Fruit fly (Drosophila melanogaster) whole organism, pupa: ENCODE results near the gene Meltrin.

Experiments
- CG10348 ChIP-seq: fragments of 200-800 bp; sonication (Bioruptor generic); IDR thresholded peaks from 2 replicates; pipeline ENCODE4 v1.3.6; 2022; ENCODE audit warnings: missing biosample characterization, missing genetic modification characterization
- CG12605 ChIP-seq: fragments of 200-800 bp; sonication (Bioruptor generic); IDR thresholded peaks from 2 replicates; pipeline ENCODE4 v1.3.6; 2022; ENCODE audit warnings: missing biosample characterization, missing genetic modification characterization
- CG13204 ChIP-seq: fragments of 200-800 bp; sonication (Bioruptor generic); optimal IDR thresholded peaks from 2 replicates; lab custom pipeline; 2018; ENCODE audit warnings: missing biosample characterization, mild to moderate bottlenecking, missing genetic modification characterization, moderate library complexity
- CG14655 ChIP-seq: fragments of 200-800 bp; sonication (Bioruptor generic); optimal IDR thresholded peaks from 3 replicates; lab custom pipeline; 2017; ENCODE audit warnings: mild to moderate bottlenecking, missing biosample characterization, missing genetic modification reagents, missing genetic modification characterization
- CG15710 ChIP-seq: fragments of 200-800 bp; sonication (Bioruptor generic); optimal IDR thresholded peaks from 2 replicates; lab custom pipeline; 2018; ENCODE audit warnings: missing biosample characterization, mild to moderate bottlenecking, missing genetic modification characterization, moderate library complexity
- CG17806 ChIP-seq: fragments of 200-800 bp; sonication (Bioruptor generic); optimal IDR thresholded peaks from 2 replicates; lab custom pipeline; 2018; ENCODE audit warnings: missing biosample characterization, mild to moderate bottlenecking, missing genetic modification characterization, moderate library complexity
- CG32121 ChIP-seq: fragments of 200-800 bp; sonication (Bioruptor generic); IDR thresholded peaks from 2 replicates; pipeline ENCODE4 v1.3.6; 2022; ENCODE audit warnings: missing biosample characterization, missing genetic modification characterization
- CG34367 ChIP-seq: fragments of 200-800 bp; sonication (Bioruptor generic); optimal IDR thresholded peaks from 2 replicates; lab custom pipeline; 2018; ENCODE audit warnings: missing biosample characterization, mild to moderate bottlenecking, missing genetic modification characterization
- CG4496 ChIP-seq: fragments of 200-800 bp; sonication (Bioruptor generic); IDR thresholded peaks from 3 replicates; pipeline ENCODE4 v1.3.6; 2022; ENCODE audit warnings: missing biosample characterization, missing genetic modification characterization
- CG8159 ChIP-seq: fragments of 200-800 bp; sonication (Bioruptor generic); optimal IDR thresholded peaks from 3 replicates; lab custom pipeline; 2018; ENCODE audit warnings: missing biosample characterization, mild to moderate bottlenecking, missing genetic modification characterization, moderate library complexity
- CG8301 ChIP-seq: fragments of 200-800 bp; sonication (Bioruptor generic); optimal IDR thresholded peaks from 2 replicates; lab custom pipeline; 2018; ENCODE audit warnings: missing biosample characterization, mild to moderate bottlenecking, missing genetic modification characterization
- CG9948 ChIP-seq: fragments of 200-800 bp; sonication (Bioruptor generic); optimal IDR thresholded peaks from 2 replicates; lab custom pipeline; 2018; ENCODE audit warnings: missing biosample characterization, mild to moderate bottlenecking, missing genetic modification characterization, moderate library complexity
- D1 ChIP-seq: fragments of 200-800 bp; sonication (Bioruptor generic); optimal IDR thresholded peaks from 2 replicates; lab custom pipeline; 2018; ENCODE audit warnings: missing biosample characterization, mild to moderate bottlenecking, missing genetic modification characterization, moderate library complexity
- EcR ChIP-seq: fragments of 200-800 bp; sonication (Bioruptor generic); optimal IDR thresholded peaks from 3 replicates; lab custom pipeline; 2019; ENCODE audit warnings: missing biosample characterization, missing genetic modification characterization, mild to moderate bottlenecking, moderate library complexity, missing genetic modification reagents
- Ets98B ChIP-seq: fragments of 200-800 bp; sonication (Bioruptor generic); IDR thresholded peaks from 2 replicates; pipeline ENCODE4 v1.3.6; 2022; ENCODE audit warnings: missing biosample characterization, missing genetic modification characterization
- Pif1A ChIP-seq: fragments of 200-800 bp; sonication (Bioruptor generic); optimal IDR thresholded peaks from 3 replicates; lab custom pipeline; 2016; ENCODE audit warnings: missing biosample characterization, missing genetic modification characterization
- Pif1B ChIP-seq: fragments of 200-800 bp; sonication (Bioruptor generic); optimal IDR thresholded peaks from 3 replicates; lab custom pipeline; 2016; ENCODE audit warnings: missing biosample characterization, missing genetic modification characterization
- Snoo ChIP-seq: fragments of 200-800 bp; sonication (Bioruptor generic); optimal IDR thresholded peaks from 3 replicates; lab custom pipeline; 2017; ENCODE audit warnings: missing biosample characterization, mild to moderate bottlenecking, missing genetic modification characterization, inconsistent platforms
- fd96Ca ChIP-seq: fragments of 200-800 bp; sonication (Bioruptor generic); IDR thresholded peaks from 3 replicates; pipeline ENCODE4 v1.3.6; 2022; ENCODE audit warnings: missing biosample characterization, missing genetic modification characterization
- gl ChIP-seq: fragments of 200-800 bp; sonication (Bioruptor generic); optimal IDR thresholded peaks from 2 replicates; lab custom pipeline; 2018; ENCODE audit warnings: missing biosample characterization, mild to moderate bottlenecking, missing genetic modification characterization
- rn ChIP-seq: fragments of 200-800 bp; sonication (Bioruptor generic); IDR thresholded peaks from 2 replicates; pipeline ENCODE4 v1.3.6; 2022; ENCODE audit warnings: missing biosample characterization, missing genetic modification characterization

Meltrin gene

dm6 chr3R:14695665-14696064 is 1.4 kb downstream of the Meltrin start:
- TF ChIP-seq CG14655 (GFP tag; lab: Kevin White, UChicago) (peak; percentile 27), CG12605 (no peak)

- no peak for TF ChIP-seq Snoo (tag; lab: Kevin White, UChicago)
- TF ChIP-seq D1 = no peak
- no peak for TF ChIP-seq Pif1B
- TF ChIP-seq CG34367 = no peak
- no peak for TF ChIP-seq CG10348 (GFP tag; lab: Robert Waterston, UW)
- TF ChIP-seq CG32121 (GFP tag; lab: Robert Waterston, UW) = no peak
- TF ChIP-seq rn (GFP tag; lab: Robert Waterston, UW) = no peak
- TF ChIP-seq fd96Ca (GFP tag; lab: Robert Waterston, UW) = no peak
- TF ChIP-seq CG8159 (tag; lab: Kevin White, UChicago) = no peak
- no peak for TF ChIP-seq CG4496 (GFP tag; lab: Robert Waterston, UW)
- TF ChIP-seq Ets98B (GFP tag; lab: Robert Waterston, UW) = no peak
- no peak for TF ChIP-seq CG17806 (tag; lab: Kevin White, UChicago)
- TF ChIP-seq gl (tag; lab: Kevin White, UChicago) = no peak
- TF ChIP-seq Pif1A (GFP tag; lab: Kevin White, UChicago) = no peak
- no peak for TF ChIP-seq CG13204 (GFP tag; lab: Kevin White, UChicago)
- TF ChIP-seq CG12605 = no peak
- TF ChIP-seq CG9948 (tag; lab: Kevin White, UChicago) = no peak
- no peak for TF ChIP-seq CG15710 (tag; lab: Kevin White, UChicago)
Measured at dm6 chr3R:14695054-14695453, 2.0 kb downstream of the Meltrin start.

dm6 chr3R:14694583-14694982 is 2.5 kb downstream of the Meltrin start:
- TF ChIP-seq CG15710 (tag; lab: Kevin White, UChicago) = no peak
- TF ChIP-seq CG17806 (tag; lab: Kevin White, UChicago) = no peak
- TF ChIP-seq CG8301 (tag; lab: Kevin White, UChicago) = no peak
- no peak for TF ChIP-seq CG8159 (tag; lab: Kevin White, UChicago)
- no peak for TF ChIP-seq CG13204 (GFP tag; lab: Kevin White, UChicago)
- no peak for TF ChIP-seq EcR (GFP tag; lab: Kevin White, UChicago)
- TF ChIP-seq CG4496 (GFP tag; lab: Robert Waterston, UW) = no peak
- no peak for TF ChIP-seq gl (tag; lab: Kevin White, UChicago)
- no peak for TF ChIP-seq Pif1B
- TF ChIP-seq D1 = no peak
- TF ChIP-seq CG14655 (GFP tag; lab: Kevin White, UChicago) = no peak
- TF ChIP-seq fd96Ca (GFP tag; lab: Robert Waterston, UW) = no peak
- TF ChIP-seq Pif1A (GFP tag; lab: Kevin White, UChicago) = no peak
- no peak for TF ChIP-seq CG32121 (GFP tag; lab: Robert Waterston, UW)
- TF ChIP-seq CG10348 (GFP tag; lab: Robert Waterston, UW) = no peak
- no peak for TF ChIP-seq CG12605
- no peak for TF ChIP-seq Snoo (tag; lab: Kevin White, UChicago)
- no peak for TF ChIP-seq CG34367
- no peak for TF ChIP-seq CG9948 (tag; lab: Kevin White, UChicago)
- no peak for TF ChIP-seq Ets98B (GFP tag; lab: Robert Waterston, UW)
- TF ChIP-seq, all 21 proteins: peak for 0

- no peak for TF ChIP-seq CG9948 (tag; lab: Kevin White, UChicago)
- no peak for TF ChIP-seq CG32121 (GFP tag; lab: Robert Waterston, UW)
- no peak for TF ChIP-seq rn (GFP tag; lab: Robert Waterston, UW)
- no peak for TF ChIP-seq Pif1B
- no peak for TF ChIP-seq fd96Ca (GFP tag; lab: Robert Waterston, UW)
- TF ChIP-seq, all 21 proteins: peak for 0
Measured at dm6 chr3R:14692971-14693253, 4.2 kb downstream of the Meltrin start.

dm6 chr3R:14692230-14692970 is 4.7 kb downstream of the Meltrin start:
- TF ChIP-seq CG13204 (GFP tag; lab: Kevin White, UChicago) = peak; percentile 35
- TF ChIP-seq Pif1B = peak; percentile 75
- TF ChIP-seq Snoo (tag; lab: Kevin White, UChicago) = peak; percentile 77
- TF ChIP-seq Pif1A (GFP tag; lab: Kevin White, UChicago) = peak; percentile 88
- TF ChIP-seq CG4496 (GFP tag; lab: Robert Waterston, UW) = peak; percentile 92
- TF ChIP-seq gl (tag; lab: Kevin White, UChicago) = peak; percentile 45
- TF ChIP-seq D1 = peak; percentile 57
- TF ChIP-seq CG34367 = peak; percentile 77
- no peak for TF ChIP-seq EcR (GFP tag; lab: Kevin White, UChicago)
- TF ChIP-seq CG14655 (GFP tag; lab: Kevin White, UChicago) = peak; percentile 86
- TF ChIP-seq CG32121 (GFP tag; lab: Robert Waterston, UW) = peak; percentile 89
- peak; percentile 82 for TF ChIP-seq CG8159 (tag; lab: Kevin White, UChicago)
- TF ChIP-seq fd96Ca (GFP tag; lab: Robert Waterston, UW) = peak; percentile 90
- TF ChIP-seq CG15710 (tag; lab: Kevin White, UChicago) = peak; percentile 80
- peak; percentile 81 for TF ChIP-seq CG8301 (tag; lab: Kevin White, UChicago)
- TF ChIP-seq CG9948 (tag; lab: Kevin White, UChicago) = peak; percentile 80
- peak; percentile 90 for TF ChIP-seq Ets98B (GFP tag; lab: Robert Waterston, UW)
- TF ChIP-seq rn (GFP tag; lab: Robert Waterston, UW) = peak; percentile 71
- TF ChIP-seq CG12605 = peak; percentile 66; the same call in 1 of the 2 replicates
- TF ChIP-seq CG10348 (GFP tag; lab: Robert Waterston, UW) = no peak
- peak; percentile 80 for TF ChIP-seq CG17806 (tag; lab: Kevin White, UChicago)
